Worm (Caenorhabditis elegans) whole organism, early embryonic: Measurements from ENCODE around the gene Y39G8B.1.
A peak's percentile ranks its signal among the peaks of the same experiment; 100 is the strongest.

Experiments
- B0310.2 ChIP-seq: sonication (generic microtip); optimal IDR thresholded peaks from 2 replicates; lab custom pipeline; 2016; ENCODE audit warnings: mild to moderate bottlenecking, missing genetic modification characterization, missing compliant biosample characterization
- F13C5.2 ChIP-seq: sonication (generic microtip); optimal IDR thresholded peaks from 2 replicates; lab custom pipeline; 2017; ENCODE audit warnings: mild to moderate bottlenecking, missing genetic modification characterization, inconsistent platforms, missing compliant biosample characterization
- aly-1 ChIP-seq: sonication (generic microtip); optimal IDR thresholded peaks from 2 replicates; lab custom pipeline; 2016; ENCODE audit warnings: missing genetic modification characterization, missing compliant biosample characterization
- ama-1 ChIP-seq: fragments of 150-350 bp; optimal IDR thresholded peaks from 2 replicates; lab custom pipeline; 2014
- ceh-13 ChIP-seq: fragments of 200-800 bp; sonication (Bioruptor generic); optimal IDR thresholded peaks from 2 replicates; lab custom pipeline; 2018; ENCODE audit warnings: mild to moderate bottlenecking, missing genetic modification characterization, missing compliant biosample characterization
- ceh-36 ChIP-seq: sonication (generic microtip); optimal IDR thresholded peaks from 2 replicates; lab custom pipeline; 2016; ENCODE audit warnings: missing genetic modification characterization, inconsistent platforms, missing compliant biosample characterization
- ets-7 ChIP-seq: sonication (generic microtip); optimal IDR thresholded peaks from 2 replicates; lab custom pipeline; 2016; ENCODE audit warnings: missing genotype, missing genetic modification characterization, missing compliant biosample characterization
- flt-1 ChIP-seq: fragments of 200-800 bp; sonication (Bioruptor generic); IDR thresholded peaks from 2 replicates; pipeline ENCODE4 v1.3.6; 2022; ENCODE audit warnings: missing genetic modification characterization, missing compliant biosample characterization
- hmbx-1 ChIP-seq: sonication (generic microtip); optimal IDR thresholded peaks from 2 replicates; lab custom pipeline; 2016; ENCODE audit warnings: mild to moderate bottlenecking, missing genetic modification characterization, missing compliant biosample characterization
- hmg-4 ChIP-seq: fragments of 200-800 bp; sonication (Bioruptor generic); optimal IDR thresholded peaks from 2 replicates; lab custom pipeline; 2018; ENCODE audit warnings: mild to moderate bottlenecking, missing genetic modification characterization, missing compliant biosample characterization
- hnd-1 ChIP-seq: sonication (generic microtip); optimal IDR thresholded peaks from 2 replicates; lab custom pipeline; 2016; ENCODE audit warnings: missing genetic modification characterization, missing compliant biosample characterization
- pes-1 ChIP-seq: fragments of 200-800 bp; sonication (Bioruptor generic); IDR thresholded peaks from 2 replicates; pipeline ENCODE4 v1.3.6; 2022; ENCODE audit warnings: missing genetic modification reagents, missing genetic modification characterization, missing compliant biosample characterization
- scrt-1 ChIP-seq: fragments of 200-800 bp; sonication (Bioruptor generic); IDR thresholded peaks from 2 replicates; pipeline ENCODE4 v1.3.6; 2022; ENCODE audit warnings: missing genetic modification characterization, missing compliant biosample characterization
- sea-1 ChIP-seq: fragments of 200-800 bp; sonication (Bioruptor generic); conservative IDR thresholded peaks from 2 replicates; pipeline ENCODE4 v1.3.6; 2022; ENCODE audit warnings: missing genetic modification characterization, missing compliant biosample characterization
- tbx-11 ChIP-seq: fragments of 200-800 bp; sonication (Bioruptor generic); IDR thresholded peaks from 2 replicates; pipeline ENCODE4 v1.3.6; 2022; ENCODE audit warnings: missing genetic modification characterization, missing compliant biosample characterization
- tbx-37 ChIP-seq: fragments of 200-800 bp; sonication (Bioruptor generic); conservative IDR thresholded peaks from 2 replicates; pipeline ENCODE4 v1.3.6; 2022; ENCODE audit warnings: missing genetic modification reagents, missing genetic modification characterization, missing compliant biosample characterization
- tra-4 ChIP-seq: sonication (generic microtip); optimal IDR thresholded peaks from 2 replicates; lab custom pipeline; 2017; ENCODE audit warnings: missing genetic modification characterization, missing compliant biosample characterization

Y39G8B.1 gene

ce11 chrII:13982923-13983322 is 9.3 kb upstream of the Y39G8B.1 start, which contains the start of the genes Y39G8B.13 and Y39G8B.10:
Gene Y39G8B.13 (minus strand): TSS chrII:13983047.
Gene Y39G8B.10 (minus strand): TSS chrII:13983115.
- no peak for TF ChIP-seq hmg-4 (GFP tag; lab: Kevin White, UChicago)
- TF ChIP-seq F13C5.2: no peak
- no peak for TF ChIP-seq ceh-13 (GFP tag; lab: Kevin White, UChicago)
- TF ChIP-seq tbx-11: no peak
- TF ChIP-seq ama-1 (lab: Kevin White, UChicago): no peak
- no peak for TF ChIP-seq sea-1
- no peak for TF ChIP-seq tra-4
- TF ChIP-seq hnd-1 (tag; lab: Kevin White, UChicago): no peak
- no peak for TF ChIP-seq ceh-36
- TF ChIP-seq B0310.2 (tag; lab: Kevin White, UChicago): no peak
- no peak for TF ChIP-seq ets-7

DNA sequence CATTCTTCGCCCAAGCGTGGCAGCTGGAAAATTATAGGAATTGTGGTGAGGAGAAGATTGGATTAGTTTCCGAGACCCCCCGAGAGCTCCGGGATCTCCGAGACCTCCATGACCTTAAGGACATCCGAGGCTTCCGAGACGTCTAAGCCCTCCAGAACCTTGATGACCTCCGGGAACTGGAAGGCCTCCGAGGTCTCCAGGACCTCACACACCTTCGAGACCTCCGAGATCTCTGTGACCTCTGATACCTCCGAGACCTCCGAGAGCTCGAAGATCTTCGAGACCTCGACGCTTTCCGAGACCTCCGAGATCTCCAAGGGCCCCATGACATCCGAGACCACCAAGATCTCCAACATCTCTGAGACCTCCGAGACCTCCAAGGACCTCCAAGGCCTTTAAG is 8.6 kb upstream of the Y39G8B.1 start:
- no peak for TF ChIP-seq tbx-11
- no peak for TF ChIP-seq hmg-4 (GFP tag; lab: Kevin White, UChicago)
- TF ChIP-seq ama-1 (lab: Kevin White, UChicago): no peak
- TF ChIP-seq sea-1: no peak
- no peak for TF ChIP-seq aly-1
- no peak for TF ChIP-seq hmbx-1 (tag; lab: Kevin White, UChicago)
- no peak for TF ChIP-seq ets-7
- no peak for TF ChIP-seq ceh-13 (GFP tag; lab: Kevin White, UChicago)
- no peak for TF ChIP-seq pes-1 (GFP tag; lab: Robert Waterston, UW)
- no peak for TF ChIP-seq hnd-1 (tag; lab: Kevin White, UChicago)
- TF ChIP-seq ceh-36: no peak

DNA sequence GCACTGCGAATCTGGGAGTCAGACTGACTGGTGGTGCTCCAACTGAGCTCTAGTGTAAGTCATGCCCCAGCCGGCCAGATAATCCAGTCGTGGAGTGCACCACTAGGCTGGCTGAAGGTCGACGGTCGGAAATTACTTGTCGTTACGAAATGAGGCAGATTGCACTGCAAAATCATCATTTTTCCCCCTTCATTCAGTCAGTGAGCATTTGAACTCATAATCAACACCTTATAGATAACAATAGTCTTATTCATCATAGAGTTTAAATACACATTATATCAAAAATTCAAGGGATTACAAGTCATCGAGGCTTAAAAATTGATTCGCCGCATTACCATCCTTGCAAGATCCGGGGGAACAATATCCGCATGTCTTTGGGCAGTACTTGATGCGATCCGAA is 8.2 kb upstream of the Y39G8B.1 start:
- TF ChIP-seq tra-4: no peak
- TF ChIP-seq tbx-11: no peak
- no peak for TF ChIP-seq flt-1 (GFP tag; lab: Robert Waterston, UW)
- TF ChIP-seq ceh-36: no peak
- no peak for TF ChIP-seq scrt-1 (GFP tag; lab: Robert Waterston, UW)
- no peak for TF ChIP-seq ama-1 (lab: Kevin White, UChicago)

DNA sequence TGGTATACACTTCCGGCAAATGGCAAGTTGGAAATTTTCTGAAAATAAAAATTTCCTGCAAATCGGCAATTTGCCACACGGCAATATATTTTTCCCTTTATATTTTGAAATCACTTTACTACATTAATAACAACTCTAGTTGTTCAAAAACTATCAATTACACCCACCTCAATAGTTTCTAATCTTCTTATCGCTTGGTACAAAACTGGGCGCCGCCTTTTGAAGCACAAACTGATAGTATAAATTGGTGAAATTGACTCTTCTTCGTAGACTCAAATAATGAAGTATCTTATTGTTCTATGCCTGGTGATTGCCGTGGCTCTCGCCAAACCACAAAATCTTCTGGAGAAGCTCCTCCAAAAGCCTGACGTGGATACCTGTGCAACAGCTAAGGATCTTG is 7.5 kb upstream of the Y39G8B.1 start, which contains the start of gene Y39G8B.9:
Gene Y39G8B.9 (plus strand): TSS at position 269 of the 400 bp plus-strand sequence.
- no peak for TF ChIP-seq scrt-1 (GFP tag; lab: Robert Waterston, UW)
- TF ChIP-seq hnd-1 (tag; lab: Kevin White, UChicago): no peak

- TF ChIP-seq ets-7 (no peak), ceh-13 (GFP tag; lab: Kevin White, UChicago) (no peak), F13C5.2 (no peak), tbx-11 (no peak), tbx-37 (GFP tag; lab: Robert Waterston, UW) (no peak), aly-1 (no peak), ama-1 (lab: Kevin White, UChicago) (no peak), flt-1 (GFP tag; lab: Robert Waterston, UW) (no peak), sea-1 (no peak), hmbx-1 (tag; lab: Kevin White, UChicago) (no peak), scrt-1 (GFP tag; lab: Robert Waterston, UW) (no peak), pes-1 (GFP tag; lab: Robert Waterston, UW) (no peak), hnd-1 (tag; lab: Kevin White, UChicago) (no peak)
Measured at ce11 chrII:13979833-13980513, 6.4 kb upstream of the Y39G8B.1 start, which contains the start of gene sre-48. Gene sre-48 (minus strand): TSS chrII:13979883.

DNA sequence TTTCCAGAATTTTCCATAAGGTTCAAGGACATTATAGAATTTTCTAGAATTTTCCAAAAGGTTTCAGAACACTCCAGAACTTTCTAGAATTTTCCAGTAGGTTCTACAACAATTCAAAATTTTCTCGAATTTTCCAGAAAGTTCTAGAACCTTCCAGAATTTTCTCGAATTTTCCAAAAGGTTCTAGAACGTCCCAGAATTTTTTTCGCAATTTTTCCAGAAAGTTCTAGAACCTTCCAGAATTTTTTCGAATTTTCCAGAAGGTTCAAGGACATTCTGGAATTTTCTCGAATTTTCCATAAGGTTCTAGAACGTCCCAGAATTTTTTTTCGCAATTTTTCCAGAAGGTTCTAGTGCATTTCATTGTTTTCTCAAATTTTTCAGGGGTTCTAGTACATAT is 4.1 kb upstream of the Y39G8B.1 start:
- TF ChIP-seq scrt-1 (GFP tag; lab: Robert Waterston, UW): no peak
- no peak for TF ChIP-seq ceh-36
- TF ChIP-seq tbx-37 (GFP tag; lab: Robert Waterston, UW): no peak
- no peak for TF ChIP-seq F13C5.2
- no peak for TF ChIP-seq pes-1 (GFP tag; lab: Robert Waterston, UW)
- TF ChIP-seq ama-1 (lab: Kevin White, UChicago): no peak
- TF ChIP-seq sea-1: no peak
- TF ChIP-seq tra-4: no peak
- TF ChIP-seq ets-7: no peak
- no peak for TF ChIP-seq hnd-1 (tag; lab: Kevin White, UChicago)
- TF ChIP-seq B0310.2 (tag; lab: Kevin White, UChicago): no peak
- TF ChIP-seq tbx-11: no peak
- no peak for TF ChIP-seq hmbx-1 (tag; lab: Kevin White, UChicago)
- no peak for TF ChIP-seq flt-1 (GFP tag; lab: Robert Waterston, UW)
- no peak for TF ChIP-seq ceh-13 (GFP tag; lab: Kevin White, UChicago)
- TF ChIP-seq aly-1: no peak
- no peak for TF ChIP-seq hmg-4 (GFP tag; lab: Kevin White, UChicago)

ce11 chrII:13976161-13976560 is 2.5 kb upstream of the Y39G8B.1 start, which contains the start of gene Y39G8B.2:
Gene Y39G8B.2 (minus strand): TSS chrII:13976221.
- TF ChIP-seq ceh-13 (GFP tag; lab: Kevin White, UChicago): no peak
- 0 out of 2 replicates have a peak, but pooled peaks have one; percentile 43 for TF ChIP-seq tbx-11
- TF ChIP-seq sea-1: no peak
- TF ChIP-seq ets-7: no peak
- no peak for TF ChIP-seq hnd-1 (tag; lab: Kevin White, UChicago)
- TF ChIP-seq tra-4: no peak
- TF ChIP-seq aly-1: no peak
- TF ChIP-seq hmg-4 (GFP tag; lab: Kevin White, UChicago): peak; percentile 66
- peak; percentile 43; the same call in 1 of the 2 replicates for TF ChIP-seq scrt-1 (GFP tag; lab: Robert Waterston, UW)
- peak; percentile 68 for TF ChIP-seq pes-1 (GFP tag; lab: Robert Waterston, UW)
- TF ChIP-seq flt-1 (GFP tag; lab: Robert Waterston, UW): 0 out of 2 replicates have a peak, but pooled peaks have one; percentile 32
- peak; percentile 73 for TF ChIP-seq F13C5.2

DNA sequence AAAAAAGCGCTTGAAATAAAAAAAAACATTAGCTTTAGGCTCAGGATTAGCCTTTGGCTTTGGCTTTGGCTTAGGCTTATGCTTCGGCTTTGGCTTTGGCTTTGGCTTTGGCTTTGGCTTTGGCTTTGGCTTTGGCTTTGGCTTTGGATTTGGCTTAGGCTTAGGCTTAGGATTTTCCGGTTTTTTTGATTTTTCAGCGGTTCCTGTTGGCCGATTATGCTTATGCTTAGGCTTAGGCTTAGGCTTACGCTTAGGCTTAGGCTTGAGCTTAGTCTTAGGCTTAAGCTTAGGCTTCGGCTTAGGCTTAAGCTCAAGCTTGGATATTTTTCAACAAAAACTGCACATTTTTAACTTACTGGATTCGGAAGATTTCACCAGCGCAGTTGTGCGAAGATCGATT is 524 bp upstream of the Y39G8B.1 start:
- TF ChIP-seq ceh-36 (peak; percentile 71), tbx-11 (no peak)
